Worm (Caenorhabditis elegans) whole organism, L4 larva: ENCODE measurements around the gene K03H6.4.

Experiments
- T20F7.1 ChIP-seq: fragments of 200-800 bp; sonication (Bioruptor generic); optimal IDR thresholded peaks from 2 replicates; lab custom pipeline; 2018; ENCODE audit warnings: mild to moderate bottlenecking, missing genetic modification characterization, missing compliant biosample characterization
- dpl-1 ChIP-seq: fragments of 150-350 bp; optimal IDR thresholded peaks from 2 replicates; lab custom pipeline; 2014; ENCODE audit warnings: missing biosample characterization, missing genetic modification reagents, missing genetic modification characterization
- fos-1 ChIP-seq: fragments of 150-350 bp; optimal IDR thresholded peaks from 2 replicates; lab custom pipeline; 2014; ENCODE audit warnings: missing biosample characterization, missing genetic modification characterization
- gei-8 ChIP-seq: fragments of 200-800 bp; sonication (Bioruptor generic); optimal IDR thresholded peaks from 2 replicates; lab custom pipeline; 2018; ENCODE audit warnings: mild to moderate bottlenecking, missing genetic modification characterization, missing compliant biosample characterization
- lin-39 ChIP-seq: fragments of 150-350 bp; optimal IDR thresholded peaks from 2 replicates; lab custom pipeline; 2014; ENCODE audit warnings: missing biosample characterization, missing genetic modification reagents, missing genetic modification characterization
- lsy-2 ChIP-seq, 2 experiments: fragments of 150-350 bp in 1 of 2; sonication (generic microtip) in 1 of 2; optimal IDR thresholded peaks; 2 replicates each; lab custom pipeline; 2014 to 2017; ENCODE audit warnings: missing biosample characterization in 2 of 2, missing genetic modification characterization in 2 of 2
- pha-4 ChIP-seq, 2 experiments: fragments of 150-350 bp in 1 of 2; fragments of 200-800 bp in 1 of 2; sonication (Bioruptor generic) in 1 of 2; IDR thresholded peaks in 1 of 2; optimal IDR thresholded peaks in 1 of 2; 2 replicates each; pipeline versions ENCODE4 v1.3.6 to Lab custom; 2014 to 2022; ENCODE audit warnings: missing genetic modification characterization in 2 of 2, missing genetic modification reagents in 2 of 2, missing biosample characterization in 1 of 2, missing compliant biosample characterization in 1 of 2
- saeg-2 ChIP-seq: fragments of 200-800 bp; sonication (Bioruptor generic); IDR thresholded peaks from 2 replicates; pipeline ENCODE4 v1.3.6; 2022; ENCODE audit warnings: missing genetic modification reagents, missing genetic modification characterization, missing compliant biosample characterization
- snpc-4 ChIP-seq: fragments of 150-350 bp; optimal IDR thresholded peaks from 2 replicates; lab custom pipeline; 2014; ENCODE audit warnings: missing biosample characterization, missing genetic modification characterization
- unc-130 ChIP-seq: sonication (generic microtip); optimal IDR thresholded peaks from 2 replicates; lab custom pipeline; 2016; ENCODE audit warnings: missing genetic modification reagents, missing genetic modification characterization, missing compliant biosample characterization
- unc-39 ChIP-seq: sonication (generic microtip); optimal IDR thresholded peaks from 2 replicates; lab custom pipeline; 2017; ENCODE audit warnings: missing biosample characterization, missing genetic modification characterization
- ztf-11 ChIP-seq: fragments of 150-350 bp; optimal IDR thresholded peaks from 2 replicates; lab custom pipeline; 2014; ENCODE audit warnings: missing biosample characterization, missing genetic modification characterization

DNA sequence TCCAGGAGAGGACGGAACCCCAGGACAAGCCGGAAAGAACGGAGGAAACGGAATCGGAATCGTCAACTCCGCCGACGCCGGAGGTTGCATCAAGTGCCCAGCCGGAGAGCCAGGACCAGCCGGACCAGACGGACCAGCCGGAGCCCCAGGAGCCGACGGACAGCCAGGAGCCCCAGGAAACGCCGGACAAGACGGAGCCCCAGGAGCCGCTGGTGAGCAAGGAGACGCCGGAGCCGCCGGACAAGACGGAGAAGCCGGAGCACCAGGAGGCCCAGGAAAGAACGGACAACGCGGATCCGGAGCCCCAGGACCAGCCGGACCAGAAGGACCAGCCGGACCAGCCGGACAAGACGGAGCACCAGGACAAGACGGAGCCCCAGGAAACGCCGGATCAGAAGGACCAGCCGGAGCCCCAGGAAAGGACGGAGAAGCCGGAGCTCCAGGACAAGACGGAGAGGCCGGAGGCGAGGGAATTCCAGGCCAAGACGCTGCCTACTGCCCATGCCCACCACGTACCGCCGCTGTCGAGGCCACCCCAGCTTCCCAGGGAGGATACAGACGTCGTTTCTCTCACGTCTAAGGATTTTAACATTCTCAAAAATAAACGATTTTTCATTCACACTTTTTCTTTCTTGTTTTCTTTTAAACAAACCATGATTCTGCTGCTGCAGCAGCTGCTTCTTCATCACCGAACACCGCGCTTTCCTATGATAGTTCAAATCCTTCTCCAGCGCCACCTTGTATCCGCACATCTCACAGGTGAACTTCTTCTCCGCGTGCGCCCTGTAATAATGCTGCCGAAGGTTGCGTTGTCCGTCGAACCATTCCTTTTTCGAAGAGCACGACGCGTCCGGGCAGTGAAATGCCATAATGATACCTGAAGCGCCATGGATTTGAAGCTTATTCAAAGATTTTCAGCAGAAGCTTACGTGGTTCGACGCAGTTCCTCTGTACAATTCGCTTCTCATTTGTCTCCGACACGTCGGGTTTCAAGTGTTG, 28.3 kb upstream of the K03H6.4 start:
- TF ChIP-seq fos-1 (tag; lab: Kevin White, UChicago) (no peak), ztf-11 (tag; lab: Kevin White, UChicago) (no peak), lin-39 (tag; lab: Kevin White, UChicago) (no peak), pha-4 (GFP tag; IDR thresholded peaks at IDR 0.05; lab: Robert Waterston, UW) (peak; percentile 83; the same call in 1 of the 2 replicates), pha-4 (tag; optimal IDR thresholded peaks at IDR 0.05; lab: Kevin White, UChicago) (no peak), lsy-2 (tag; optimal IDR thresholded peaks at IDR 0.05; lab: Kevin White, UChicago) (no peak), T20F7.1 (GFP tag; lab: Kevin White, UChicago) (no peak), unc-39 (no peak), gei-8 (GFP tag; lab: Kevin White, UChicago) (no peak), dpl-1 (GFP tag; lab: Kevin White, UChicago) (no peak), saeg-2 (no peak), unc-130 (GFP tag; lab: Kevin White, UChicago) (no peak), snpc-4 (tag; lab: Kevin White, UChicago) (no peak)
